ENCODE assay signal across 5 fruit fly cellular contexts in genomic region chr3L:3771406-3771935, dm6.
TF ChIP-seq lines count a peak whose summit lies in the region.

No protein-coding gene starts in this region.

- no peak for TF ChIP-seq CTCF in whole organism, embryonic (GFP tag; optimal IDR thresholded peaks at IDR 0.05; lab: Kevin White, UChicago)

TF ChIP-seq in whole organism, adult, 20 proteins besides CTCF, POLR2A, EP300 and RAD21:
- TF ChIP-seq ovo (GFP tag; optimal IDR thresholded peaks at IDR 0.05; lab: Kevin White, UChicago), result peak; percentile 3
- no peak for TF ChIP-seq kay (GFP tag; lab: Kevin White, UChicago; ENCODE audit: borderline replicate concordance)
- TF ChIP-seq CG11617 (GFP tag; optimal IDR thresholded peaks at IDR 0.05; lab: Kevin White, UChicago), result peak; percentile 8
- TF ChIP-seq CG33017 (tag; optimal IDR thresholded peaks at IDR 0.05; lab: Kevin White, UChicago), result peak; percentile 77
- peak; percentile 91 for TF ChIP-seq bab1 (GFP tag; optimal IDR thresholded peaks at IDR 0.05; lab: Kevin White, UChicago)
- TF ChIP-seq CG5204 (GFP tag; optimal IDR thresholded peaks at IDR 0.05; lab: Kevin White, UChicago), result no peak
- TF ChIP-seq cic (GFP tag; optimal IDR thresholded peaks at IDR 0.05; lab: Kevin White, UChicago), result peak; percentile 3
- peak; percentile 64 for TF ChIP-seq CG14711 (tag; optimal IDR thresholded peaks at IDR 0.05; lab: Kevin White, UChicago)
- TF ChIP-seq tj (GFP tag; optimal IDR thresholded peaks at IDR 0.05; lab: Kevin White, UChicago), result peak; percentile 89
- TF ChIP-seq CG7101 (tag; optimal IDR thresholded peaks at IDR 0.05; lab: Kevin White, UChicago), result peak; percentile 84
- no peak for TF ChIP-seq CG12768 (GFP tag; optimal IDR thresholded peaks at IDR 0.05; lab: Kevin White, UChicago)
- peak; percentile 26 for TF ChIP-seq pad (GFP tag; optimal IDR thresholded peaks at IDR 0.05; lab: Kevin White, UChicago)
TF ChIP-seq in whole organism, adult: peak in this region for 9.

TF ChIP-seq in whole organism, embryonic, 481 proteins besides CTCF, POLR2A, EP300 and RAD21 (continues in another document):
- TF ChIP-seq CG2712 (tag; optimal IDR thresholded peaks at IDR 0.05; lab: Kevin White, UChicago) (peak; percentile 65), tna (GFP tag; IDR thresholded peaks at IDR 0.05; lab: Robert Waterston, UW; ENCODE audit: partially characterized antibody) (no peak), CG8765 (GFP tag; IDR thresholded peaks at IDR 0.05; lab: Robert Waterston, UW) (no peak; the same call in 1 of the 2 replicates), CG2120 (GFP tag; optimal IDR thresholded peaks at IDR 0.05; lab: Kevin White, UChicago) (peak; percentile 67), Elba2 (GFP tag; optimal IDR thresholded peaks at IDR 0.05; lab: Kevin White, UChicago) (no peak), Dad (GFP tag; optimal IDR thresholded peaks at IDR 0.05; lab: Kevin White, UChicago) (no peak), pzg (GFP tag; optimal IDR thresholded peaks at IDR 0.05; lab: Kevin White, UChicago) (no peak), HmgZ (tag; optimal IDR thresholded peaks at IDR 0.05; lab: Kevin White, UChicago) (peak; percentile 66), CG30020 (tag; optimal IDR thresholded peaks at IDR 0.05; lab: Kevin White, UChicago) (peak; percentile 5), fd96Cb (tag; optimal IDR thresholded peaks at IDR 0.05; lab: Kevin White, UChicago) (peak; percentile 31), scrt (GFP tag; optimal IDR thresholded peaks at IDR 0.05; lab: Kevin White, UChicago) (peak; percentile 70), Nf-YC (tag; optimal IDR thresholded peaks at IDR 0.05; lab: Kevin White, UChicago) (peak; percentile 52), CG4424 (GFP tag; optimal IDR thresholded peaks at IDR 0.05; lab: Kevin White, UChicago) (peak; percentile 42), CG10147 (GFP tag; optimal IDR thresholded peaks at IDR 0.05; lab: Kevin White, UChicago) (peak; percentile 64), BEAF-32 (GFP tag; optimal IDR thresholded peaks at IDR 0.05; lab: Kevin White, UChicago) (no peak), CG12104 (GFP tag; optimal IDR thresholded peaks at IDR 0.05; lab: Kevin White, UChicago) (peak; percentile 27), CG8281 (tag; optimal IDR thresholded peaks at IDR 0.05; lab: Kevin White, UChicago) (peak; percentile 25), cas (GFP tag; IDR thresholded peaks at IDR 0.05; lab: Robert Waterston, UW) (peak; percentile 72; the same call in 1 of the 2 replicates), Kr (GFP tag; optimal IDR thresholded peaks at IDR 0.05; lab: Kevin White, UChicago) (no peak)

TF ChIP-seq in whole organism, prepupa, 60 proteins besides CTCF, POLR2A, EP300 and RAD21 (continues in another document):
- TF ChIP-seq CG16779 (tag; optimal IDR thresholded peaks at IDR 0.05; lab: Kevin White, UChicago), result peak; percentile 61
- TF ChIP-seq Hr38 (GFP tag; optimal IDR thresholded peaks at IDR 0.05; lab: Kevin White, UChicago), result no peak
- TF ChIP-seq Ets21C (GFP tag; optimal IDR thresholded peaks at IDR 0.05; lab: Kevin White, UChicago), result peak; percentile 35
- TF ChIP-seq CG8319 (GFP tag; optimal IDR thresholded peaks at IDR 0.05; lab: Kevin White, UChicago), result peak; percentile 47
- TF ChIP-seq CG6854 (GFP tag; optimal IDR thresholded peaks at IDR 0.05; lab: Kevin White, UChicago), result peak; percentile 82
- peak; percentile 91 for TF ChIP-seq CG34406 (GFP tag; optimal IDR thresholded peaks at IDR 0.05; lab: Kevin White, UChicago)
- TF ChIP-seq CG32006 (GFP tag; optimal IDR thresholded peaks at IDR 0.05; lab: Kevin White, UChicago), result peak; percentile 83
- TF ChIP-seq CG3919 (GFP tag; optimal IDR thresholded peaks at IDR 0.05; lab: Kevin White, UChicago), result peak; percentile 85
- TF ChIP-seq fd59A (GFP tag; optimal IDR thresholded peaks at IDR 0.05; lab: Kevin White, UChicago), result peak; percentile 34
- peak; percentile 69 for TF ChIP-seq pdm3 (GFP tag; optimal IDR thresholded peaks at IDR 0.05; lab: Kevin White, UChicago)
- peak; percentile 76 for TF ChIP-seq Ets96B (tag; optimal IDR thresholded peaks at IDR 0.05; lab: Kevin White, UChicago)
- peak; percentile 80 for TF ChIP-seq CG9139 (GFP tag; optimal IDR thresholded peaks at IDR 0.05; lab: Kevin White, UChicago)
- peak; percentile 76 for TF ChIP-seq topi (GFP tag; optimal IDR thresholded peaks at IDR 0.05; lab: Kevin White, UChicago)
- TF ChIP-seq CG6808 (GFP tag; optimal IDR thresholded peaks at IDR 0.05; lab: Kevin White, UChicago), result peak; percentile 78
- peak; percentile 91 for TF ChIP-seq CG8119 (GFP tag; IDR thresholded peaks at IDR 0.05; lab: Robert Waterston, UW)
- peak; percentile 70 for TF ChIP-seq Hr4 (GFP tag; optimal IDR thresholded peaks at IDR 0.05; lab: Kevin White, UChicago)
- peak; percentile 76 for TF ChIP-seq CG10669 (GFP tag; optimal IDR thresholded peaks at IDR 0.05; lab: Kevin White, UChicago)
- peak; percentile 92 for TF ChIP-seq CG15336 (GFP tag; IDR thresholded peaks at IDR 0.05; lab: Robert Waterston, UW)
- peak; percentile 17 for TF ChIP-seq fd85E (GFP tag; optimal IDR thresholded peaks at IDR 0.05; lab: Kevin White, UChicago)
- peak; percentile 87 for TF ChIP-seq CG8632 (GFP tag; optimal IDR thresholded peaks at IDR 0.05; lab: Kevin White, UChicago)
- peak; percentile 84 to 86 for TF ChIP-seq ss (GFP tag; optimal IDR thresholded peaks at IDR 0.05; lab: Kevin White, UChicago)

TF ChIP-seq in whole organism, pupa, 21 proteins besides CTCF, POLR2A, EP300 and RAD21:
- TF ChIP-seq CG10348 (GFP tag; IDR thresholded peaks at IDR 0.05; lab: Robert Waterston, UW), result peak; percentile 32; the same call in 1 of the 2 replicates
- TF ChIP-seq Pif1A (GFP tag; optimal IDR thresholded peaks at IDR 0.05; lab: Kevin White, UChicago), result peak; percentile 81
- peak; percentile 48 for TF ChIP-seq EcR (GFP tag; optimal IDR thresholded peaks at IDR 0.05; lab: Kevin White, UChicago)
- TF ChIP-seq CG8159 (tag; optimal IDR thresholded peaks at IDR 0.05; lab: Kevin White, UChicago), result peak; percentile 78
- peak; percentile 66 for TF ChIP-seq CG17806 (tag; optimal IDR thresholded peaks at IDR 0.05; lab: Kevin White, UChicago)
- TF ChIP-seq CG32121 (GFP tag; IDR thresholded peaks at IDR 0.05; lab: Robert Waterston, UW), result peak; percentile 94
- peak; percentile 76 for TF ChIP-seq CG14655 (GFP tag; optimal IDR thresholded peaks at IDR 0.05; lab: Kevin White, UChicago)
- TF ChIP-seq gl (tag; optimal IDR thresholded peaks at IDR 0.05; lab: Kevin White, UChicago), result peak; percentile 82
- peak; percentile 41 for TF ChIP-seq CG34367 (tag; optimal IDR thresholded peaks at IDR 0.05; lab: Kevin White, UChicago)
- peak; percentile 76 for TF ChIP-seq Snoo (tag; optimal IDR thresholded peaks at IDR 0.05; lab: Kevin White, UChicago)
- peak; percentile 87 for TF ChIP-seq Pif1B (GFP tag; optimal IDR thresholded peaks at IDR 0.05; lab: Kevin White, UChicago)
- TF ChIP-seq D1 (tag; optimal IDR thresholded peaks at IDR 0.05; lab: Kevin White, UChicago), result peak; percentile 48
- peak; percentile 70; the same call in 1 of the 2 replicates for TF ChIP-seq rn (GFP tag; IDR thresholded peaks at IDR 0.05; lab: Robert Waterston, UW)
- peak; percentile 71 for TF ChIP-seq CG9948 (tag; optimal IDR thresholded peaks at IDR 0.05; lab: Kevin White, UChicago)
- peak; percentile 80 for TF ChIP-seq Ets98B (GFP tag; IDR thresholded peaks at IDR 0.05; lab: Robert Waterston, UW)
- TF ChIP-seq CG8301 (tag; optimal IDR thresholded peaks at IDR 0.05; lab: Kevin White, UChicago), result peak; percentile 76
- peak; percentile 77 for TF ChIP-seq fd96Ca (GFP tag; IDR thresholded peaks at IDR 0.05; lab: Robert Waterston, UW)
- TF ChIP-seq CG13204 (GFP tag; optimal IDR thresholded peaks at IDR 0.05; lab: Kevin White, UChicago), result peak; percentile 55
- peak; percentile 85 for TF ChIP-seq CG12605 (GFP tag; IDR thresholded peaks at IDR 0.05; lab: Robert Waterston, UW)
- peak; percentile 77 for TF ChIP-seq CG15710 (tag; optimal IDR thresholded peaks at IDR 0.05; lab: Kevin White, UChicago)
- peak; percentile 81 for TF ChIP-seq CG4496 (GFP tag; IDR thresholded peaks at IDR 0.05; lab: Robert Waterston, UW)
TF ChIP-seq in whole organism, pupa: peak in this region for 21.

TF ChIP-seq in whole organism, wandering third instar larva, 38 proteins besides CTCF, POLR2A, EP300 and RAD21 (continues in another document):
- peak; percentile 23 for TF ChIP-seq brk (GFP tag; optimal IDR thresholded peaks at IDR 0.05; lab: Kevin White, UChicago)
- peak; percentile 89 for TF ChIP-seq Sp1 (GFP tag; optimal IDR thresholded peaks at IDR 0.05; lab: Kevin White, UChicago)
- peak; percentile 6 for TF ChIP-seq Rel (GFP tag; optimal IDR thresholded peaks at IDR 0.05; lab: Kevin White, UChicago)
- TF ChIP-seq Rel (tag; optimal IDR thresholded peaks at IDR 0.05; lab: Kevin White, UChicago), result peak; percentile 42
- peak; percentile 34 for TF ChIP-seq CrebA (GFP tag; optimal IDR thresholded peaks at IDR 0.05; lab: Kevin White, UChicago; ENCODE audit: borderline replicate concordance)
- peak in 1 of 2 experiments; percentile 84 for TF ChIP-seq foxo (GFP tag; optimal IDR thresholded peaks at IDR 0.05; lab: Kevin White, UChicago)
- peak; percentile 19 for TF ChIP-seq br (GFP tag; optimal IDR thresholded peaks at IDR 0.05; lab: Kevin White, UChicago)
- no peak for TF ChIP-seq GATAd (GFP tag; optimal IDR thresholded peaks at IDR 0.05; lab: Kevin White, UChicago)
- peak; percentile 69 for TF ChIP-seq fru (GFP tag; optimal IDR thresholded peaks at IDR 0.05; lab: Kevin White, UChicago)
- peak; percentile 55 for TF ChIP-seq Hnf4 (GFP tag; optimal IDR thresholded peaks at IDR 0.05; lab: Kevin White, UChicago)
- TF ChIP-seq dmrt93B (GFP tag; optimal IDR thresholded peaks at IDR 0.05; lab: Kevin White, UChicago), result peak; percentile 54
- TF ChIP-seq lola (GFP tag; optimal IDR thresholded peaks at IDR 0.05; lab: Kevin White, UChicago), result no peak
- no peak for TF ChIP-seq Dfd (GFP tag; optimal IDR thresholded peaks at IDR 0.05; lab: Kevin White, UChicago)
- TF ChIP-seq h (GFP tag; optimal IDR thresholded peaks at IDR 0.05; lab: Kevin White, UChicago), result peak; percentile 68
- TF ChIP-seq Abd-B (GFP tag; optimal IDR thresholded peaks at IDR 0.05; lab: Kevin White, UChicago), result no peak
- no peak for TF ChIP-seq Hr83 (GFP tag; optimal IDR thresholded peaks at IDR 0.05; lab: Kevin White, UChicago; ENCODE audit: poor library complexity, severe bottlenecking)
- TF ChIP-seq N (GFP tag; optimal IDR thresholded peaks at IDR 0.05; lab: Kevin White, UChicago), result no peak
- no peak for TF ChIP-seq dl (GFP tag; optimal IDR thresholded peaks at IDR 0.05; lab: Kevin White, UChicago; ENCODE audit: insufficient read depth in 1 of 2, partially characterized antibody in 2 of 2)
- TF ChIP-seq CG9705 (GFP tag; optimal IDR thresholded peaks at IDR 0.05; lab: Kevin White, UChicago), result peak; percentile 39
- TF ChIP-seq Jra (GFP tag; optimal IDR thresholded peaks at IDR 0.05; lab: Kevin White, UChicago), result no peak
- TF ChIP-seq usp (GFP tag; optimal IDR thresholded peaks at IDR 0.05; lab: Kevin White, UChicago), result no peak
- peak; percentile 12 for TF ChIP-seq sage (GFP tag; optimal IDR thresholded peaks at IDR 0.05; lab: Kevin White, UChicago)
- peak; percentile 83 for TF ChIP-seq OdsH (GFP tag; optimal IDR thresholded peaks at IDR 0.05; lab: Kevin White, UChicago)
- peak; percentile 82 for TF ChIP-seq psq (GFP tag; optimal IDR thresholded peaks at IDR 0.05; lab: Kevin White, UChicago)
